Worm (Caenorhabditis elegans): ENCODE results near the gene dlc-4.

Gene dlc-4

DNA sequence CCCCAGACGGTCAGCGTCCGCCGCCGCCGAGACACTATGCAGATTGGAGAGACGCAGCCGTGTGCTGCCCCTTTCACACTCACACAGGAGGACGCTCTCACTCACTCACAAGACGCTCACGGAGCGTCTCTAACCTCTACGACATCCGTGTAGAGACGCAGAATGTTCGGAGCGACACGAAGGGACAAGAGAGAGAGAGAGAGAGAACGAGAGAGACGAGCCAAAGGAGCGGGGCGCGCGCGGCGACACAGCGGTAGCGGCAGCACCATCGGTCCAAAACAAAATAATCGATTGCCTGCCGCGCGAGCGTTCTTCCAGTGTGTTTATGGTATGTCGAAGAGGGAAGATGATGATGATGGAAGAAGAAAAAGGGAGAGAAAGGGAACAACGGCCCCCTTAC lies 49.3 kb downstream of the dlc-4 start (continued):
- TF ChIP-seq egl-27 (tag; optimal IDR thresholded peaks at IDR 0.05) (peak in 1 of 2 experiments; percentile 14), tlp-1 (tag; optimal IDR thresholded peaks at IDR 0.05) (no peak), C34B4.2 (tag; optimal IDR thresholded peaks at IDR 0.05) (no peak), mef-2 (tag; optimal IDR thresholded peaks at IDR 0.05) (peak; percentile 60), nhr-76 (tag; optimal IDR thresholded peaks at IDR 0.05) (no peak), unc-62 (GFP tag; optimal IDR thresholded peaks at IDR 0.05) (no peak), nhr-19 (GFP tag; conservative IDR thresholded peaks at IDR 0.05) (peak; percentile 74), dsc-1 (tag; optimal IDR thresholded peaks at IDR 0.05) (peak; percentile 59), ceh-63 (GFP tag; optimal IDR thresholded peaks at IDR 0.05) (no peak), blmp-1 (tag; optimal IDR thresholded peaks at IDR 0.05) (peak; percentile 80), skn-1 (tag; optimal IDR thresholded peaks at IDR 0.05) (peak; percentile 55), mab-9 (GFP tag; IDR thresholded peaks at IDR 0.05) (peak; percentile 60; the same call in 1 of the 2 replicates), lin-39 (tag; optimal IDR thresholded peaks at IDR 0.05) (no peak), nhr-47 (tag; optimal IDR thresholded peaks at IDR 0.05) (peak; percentile 87), ces-1 (GFP tag; optimal IDR thresholded peaks at IDR 0.05) (no peak), sup-37 (GFP tag; optimal IDR thresholded peaks at IDR 0.05) (no peak), nhr-71 (tag; optimal IDR thresholded peaks at IDR 0.05) (peak; percentile 95), unc-86 (tag; optimal IDR thresholded peaks at IDR 0.05) (peak; percentile 86), aly-2 (tag; optimal IDR thresholded peaks at IDR 0.05) (no peak), ama-1 (optimal IDR thresholded peaks at IDR 0.05) (no peak), nhr-28 (tag; optimal IDR thresholded peaks at IDR 0.05) (no peak), unc-130 (tag; optimal IDR thresholded peaks at IDR 0.05) (no peak), nhr-77 (tag; optimal IDR thresholded peaks at IDR 0.05) (peak; percentile 69), swsn-7 (tag; optimal IDR thresholded peaks at IDR 0.05) (peak; percentile 89), fkh-4 (tag; optimal IDR thresholded peaks at IDR 0.05; ENCODE audit: borderline replicate concordance) (peak; percentile 36), nhr-20 (tag; optimal IDR thresholded peaks at IDR 0.05) (peak; percentile 91), ceh-8 (GFP tag; optimal IDR thresholded peaks at IDR 0.05) (peak; percentile 58), pag-3 (tag; optimal IDR thresholded peaks at IDR 0.05; ENCODE audit: borderline replicate concordance, insufficient read depth) (no peak), hlh-17 (GFP tag; optimal IDR thresholded peaks at IDR 0.05; ENCODE audit: borderline replicate concordance) (no peak), xbp-1 (tag; optimal IDR thresholded peaks at IDR 0.05) (peak; percentile 73), dpl-1 (GFP tag; optimal IDR thresholded peaks at IDR 0.05) (peak in 2 of 3 experiments; percentile 34 to 40), lin-35 (GFP tag; optimal IDR thresholded peaks at IDR 0.05) (peak; percentile 68 to 73), mep-1 (tag; optimal IDR thresholded peaks at IDR 0.05) (peak; percentile 81), hpl-2 (GFP tag; optimal IDR thresholded peaks at IDR 0.05) (no peak), fkh-8 (tag; optimal IDR thresholded peaks at IDR 0.05) (peak; percentile 89), aha-1 (tag; optimal IDR thresholded peaks at IDR 0.05) (peak; percentile 41), C16A3.4 (tag; optimal IDR thresholded peaks at IDR 0.05) (peak; percentile 58), nhr-12 (tag; optimal IDR thresholded peaks at IDR 0.05) (no peak), nhr-85 (tag) (peak; percentile 91), C04F5.9 (tag; optimal IDR thresholded peaks at IDR 0.05) (peak; percentile 10), isw-1 (GFP tag; IDR thresholded peaks at IDR 0.05) (peak; percentile 61), mdl-1 (tag; optimal IDR thresholded peaks at IDR 0.05) (peak in 1 of 2 experiments; percentile 75), zag-1 (tag; optimal IDR thresholded peaks at IDR 0.05) (no peak), sptf-1 (tag; optimal IDR thresholded peaks at IDR 0.05) (no peak), elt-2 (tag; optimal IDR thresholded peaks at IDR 0.05) (peak; percentile 47), unc-98 (GFP tag; IDR thresholded peaks at IDR 0.05) (no peak), rnt-1 (tag; optimal IDR thresholded peaks at IDR 0.05) (peak; percentile 91), lin-14 (GFP tag; optimal IDR thresholded peaks at IDR 0.05) (peak; percentile 96), snpc-4 (tag; optimal IDR thresholded peaks at IDR 0.05) (peak; percentile 62), elt-3 (tag; optimal IDR thresholded peaks at IDR 0.05) (no peak), ceh-82 (tag; optimal IDR thresholded peaks at IDR 0.05) (peak; percentile 71 to 94 (median 85)), lin-13 (GFP tag; optimal IDR thresholded peaks at IDR 0.05) (peak; percentile 55), ceh-88 (GFP tag; IDR thresholded peaks at IDR 0.05) (peak; percentile 43; the same call in 1 of the 2 replicates)

Data from whole organism, L1 larva.